Worm (Caenorhabditis elegans): ENCODE data around the gene Y45F10D.2.

Gene Y45F10D.2

DNA sequence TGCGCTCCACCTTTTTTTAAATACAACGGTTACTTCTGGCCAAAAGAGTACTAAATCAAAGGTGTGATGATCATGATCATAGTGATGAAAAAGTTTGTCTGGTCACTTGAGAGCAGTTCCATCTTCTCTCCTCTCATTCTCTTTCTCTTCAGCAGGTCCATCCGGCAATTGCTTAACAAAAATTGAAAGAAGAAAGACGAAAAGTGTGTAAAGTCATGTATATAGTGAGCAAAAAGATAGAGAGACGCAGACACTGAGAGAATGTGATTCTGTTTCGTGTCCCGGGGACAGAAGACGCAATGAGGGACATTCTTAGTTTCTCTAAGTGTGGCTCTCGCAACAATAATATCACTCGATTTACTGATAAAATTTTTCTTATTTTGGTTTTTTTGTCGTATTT is 25.7 kb downstream of the Y45F10D.2 start:
- peak; percentile 63 for TF ChIP-seq F13H6.1 (tag; optimal IDR thresholded peaks at IDR 0.05)
- TF ChIP-seq Y55F3AM.14 (GFP tag; optimal IDR thresholded peaks at IDR 0.05), result no peak
- TF ChIP-seq unc-62 (GFP tag; optimal IDR thresholded peaks at IDR 0.05), result no peak
- TF ChIP-seq nhr-12 (tag; optimal IDR thresholded peaks at IDR 0.05), result no peak
- TF ChIP-seq nhr-25 (tag; optimal IDR thresholded peaks at IDR 0.05), result no peak
- peak; percentile 13 for TF ChIP-seq C34F6.9 (tag; optimal IDR thresholded peaks at IDR 0.05)
- peak; percentile 87 for TF ChIP-seq nhr-129 (tag; optimal IDR thresholded peaks at IDR 0.05)

DNA sequence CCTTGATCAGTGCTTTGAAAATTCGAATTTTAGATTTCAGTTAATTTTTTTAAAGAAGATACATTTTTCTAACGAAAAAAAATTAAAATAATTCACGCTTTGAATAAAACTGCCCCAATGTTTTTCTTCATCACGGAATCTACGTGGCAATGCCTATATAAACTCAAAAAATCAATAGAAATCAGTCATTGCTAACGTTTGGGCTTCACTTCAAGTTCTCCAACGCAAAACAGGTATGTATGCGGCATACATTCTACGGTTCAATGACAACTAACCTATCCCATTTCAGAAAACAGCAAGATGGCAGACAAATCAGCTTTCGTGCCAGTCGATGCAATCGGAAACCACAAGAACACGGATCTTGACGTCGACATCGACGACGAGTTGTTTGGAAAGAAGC is 29.1 kb downstream of the Y45F10D.2 start, which contains the start of gene C47A4.5:
TSS of gene C47A4.5 (plus strand) at position 301 of the 400 bp plus-strand sequence.
- TF ChIP-seq ztf-11 (tag; optimal IDR thresholded peaks at IDR 0.05), result no peak
- TF ChIP-seq nhr-23 (tag; optimal IDR thresholded peaks at IDR 0.05), result no peak
- TF ChIP-seq ceh-82 (tag; optimal IDR thresholded peaks at IDR 0.05), result no peak
- no peak for TF ChIP-seq nhr-25 (tag; optimal IDR thresholded peaks at IDR 0.05)
- no peak for TF ChIP-seq unc-62 (GFP tag; optimal IDR thresholded peaks at IDR 0.05)
- no peak for TF ChIP-seq sma-3 (GFP tag; optimal IDR thresholded peaks at IDR 0.05)
- no peak for TF ChIP-seq lsy-2 (tag; optimal IDR thresholded peaks at IDR 0.05)
- TF ChIP-seq lin-11 (tag; optimal IDR thresholded peaks at IDR 0.05), result no peak
- no peak for TF ChIP-seq nhr-21 (tag; optimal IDR thresholded peaks at IDR 0.05)
- no peak for TF ChIP-seq fos-1 (tag; optimal IDR thresholded peaks at IDR 0.05)
- no peak for TF ChIP-seq zag-1 (tag; optimal IDR thresholded peaks at IDR 0.05)
- no peak for TF ChIP-seq ceh-16 (tag; optimal IDR thresholded peaks at IDR 0.05)

DNA sequence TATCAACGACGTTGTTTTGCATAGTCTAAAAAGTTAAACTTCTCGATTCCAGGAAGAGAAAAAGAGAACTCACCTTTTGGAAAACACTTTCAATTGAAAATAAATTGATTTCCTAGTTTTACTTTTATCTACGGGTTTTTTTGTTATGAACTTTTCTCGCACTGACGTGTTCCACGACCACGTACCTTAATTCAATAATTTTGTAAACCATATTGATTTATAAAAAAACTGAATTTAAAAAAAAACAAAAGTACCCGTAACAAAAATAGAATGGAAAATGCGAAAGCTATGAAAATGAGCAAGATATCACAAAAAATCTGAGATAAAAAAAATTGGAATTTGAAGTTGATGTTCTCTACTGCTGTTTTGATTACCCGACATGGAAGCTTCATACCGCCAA is 32.2 kb downstream of the Y45F10D.2 start, which contains the start of gene C47A4.3:
TSS of gene C47A4.3 (minus strand) at position 101 of the 400 bp plus-strand sequence.
- TF ChIP-seq nhr-21 (tag; optimal IDR thresholded peaks at IDR 0.05), result no peak
- no peak for TF ChIP-seq lin-11 (tag; optimal IDR thresholded peaks at IDR 0.05)
- no peak for TF ChIP-seq fos-1 (tag; optimal IDR thresholded peaks at IDR 0.05)
- no peak for TF ChIP-seq R02D3.7 (tag; optimal IDR thresholded peaks at IDR 0.05)
- TF ChIP-seq peb-1 (tag; optimal IDR thresholded peaks at IDR 0.05), result no peak

DNA sequence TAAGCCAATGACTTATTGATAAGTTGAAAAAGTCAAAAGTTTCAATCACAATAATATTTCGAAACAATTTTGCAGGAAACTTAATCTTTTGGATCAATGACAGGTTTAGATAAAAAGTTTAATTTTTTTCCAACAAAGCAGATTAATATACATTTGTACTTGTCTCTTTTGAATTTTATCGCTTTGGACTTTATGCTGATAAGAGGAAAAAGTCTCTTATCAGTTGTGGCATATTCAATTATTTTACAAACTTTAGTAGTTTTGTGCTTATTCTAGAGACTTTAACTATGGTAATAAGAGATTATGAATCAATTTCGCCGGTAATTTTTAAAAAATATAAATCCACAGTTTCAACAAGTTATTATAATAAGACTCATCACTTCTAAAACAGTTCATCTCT is 46.6 kb downstream of the Y45F10D.2 start:
- TF ChIP-seq fos-1 (tag; optimal IDR thresholded peaks at IDR 0.05), result peak; percentile 67
- peak; percentile 32 for TF ChIP-seq sma-9 (GFP tag; optimal IDR thresholded peaks at IDR 0.05)
- no peak for TF ChIP-seq sma-9 (tag; optimal IDR thresholded peaks at IDR 0.05)
- TF ChIP-seq peb-1 (tag; optimal IDR thresholded peaks at IDR 0.05), result no peak
- no peak for TF ChIP-seq Y55F3AM.14 (GFP tag; optimal IDR thresholded peaks at IDR 0.05)

DNA sequence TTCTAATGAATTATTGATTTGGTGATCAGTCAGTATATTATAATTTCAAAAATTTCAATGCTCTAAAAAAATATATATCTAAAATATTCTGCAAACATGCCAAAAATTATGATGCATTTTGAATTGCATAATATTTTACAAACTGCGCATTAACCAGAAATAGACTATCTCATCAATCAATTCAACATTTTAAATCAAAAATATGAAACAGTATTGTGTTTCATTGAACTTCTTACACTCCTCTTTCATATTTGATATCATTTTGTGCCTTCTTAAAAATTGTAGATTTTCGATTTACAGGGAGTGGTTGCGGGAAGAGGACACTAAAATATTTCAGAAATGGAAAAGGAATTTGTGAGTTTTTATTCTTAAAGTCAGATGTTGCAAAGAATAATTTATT is 47.8 kb downstream of the Y45F10D.2 start, which contains the start of gene ent-4:
TSS of gene ent-4 (plus strand) at position 301 of the 400 bp plus-strand sequence.
- TF ChIP-seq lin-13 (GFP tag; optimal IDR thresholded peaks at IDR 0.05), result no peak
- no peak for TF ChIP-seq elt-1 (tag; optimal IDR thresholded peaks at IDR 0.05)
- TF ChIP-seq F13H6.1 (tag; optimal IDR thresholded peaks at IDR 0.05), result no peak

DNA sequence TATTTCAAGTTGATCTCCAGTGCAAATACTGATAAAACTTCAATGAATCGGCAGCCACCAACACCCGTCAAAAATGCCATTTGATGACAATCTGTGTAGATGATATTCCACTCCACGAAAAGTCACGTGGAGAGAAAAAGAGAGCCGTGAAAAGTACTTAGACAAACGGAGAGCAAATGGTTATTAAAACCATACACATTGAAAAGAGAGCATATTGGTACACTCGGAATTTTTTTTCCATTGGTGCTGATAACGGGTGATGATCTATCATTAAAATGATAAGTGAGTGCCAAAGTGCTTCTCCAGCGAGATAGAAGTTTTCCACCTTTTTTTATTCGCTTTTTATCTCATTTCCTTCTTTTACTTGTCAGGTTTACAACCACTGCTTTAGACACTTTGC is 49.3 kb downstream of the Y45F10D.2 start:
- TF ChIP-seq ztf-1 (GFP tag; conservative IDR thresholded peaks at IDR 0.05) (no peak), lin-13 (GFP tag; optimal IDR thresholded peaks at IDR 0.05) (no peak), sma-3 (GFP tag; optimal IDR thresholded peaks at IDR 0.05) (peak; percentile 52), nhr-12 (tag; optimal IDR thresholded peaks at IDR 0.05) (no peak), nhr-237 (tag; optimal IDR thresholded peaks at IDR 0.05) (no peak), nhr-21 (tag; optimal IDR thresholded peaks at IDR 0.05) (no peak), egl-27 (tag; optimal IDR thresholded peaks at IDR 0.05) (no peak), fos-1 (tag; optimal IDR thresholded peaks at IDR 0.05) (peak; percentile 93), ztf-4 (tag; optimal IDR thresholded peaks at IDR 0.05) (no peak), mbf-1 (tag; optimal IDR thresholded peaks at IDR 0.05) (no peak), unc-39 (tag; optimal IDR thresholded peaks at IDR 0.05) (no peak), gmeb-1 (tag; optimal IDR thresholded peaks at IDR 0.05) (peak; percentile 30), unc-62 (GFP tag; optimal IDR thresholded peaks at IDR 0.05) (no peak), nhr-11 (tag; optimal IDR thresholded peaks at IDR 0.05) (no peak), alr-1 (tag; optimal IDR thresholded peaks at IDR 0.05) (no peak), aly-2 (tag; optimal IDR thresholded peaks at IDR 0.05) (no peak), ama-1 (optimal IDR thresholded peaks at IDR 0.05) (no peak), lin-11 (tag; optimal IDR thresholded peaks at IDR 0.05) (no peak), nhr-10 (tag; optimal IDR thresholded peaks at IDR 0.05) (no peak), F13H6.1 (tag; optimal IDR thresholded peaks at IDR 0.05) (peak; percentile 34), snpc-4 (tag; optimal IDR thresholded peaks at IDR 0.05) (no peak), mab-5 (tag; optimal IDR thresholded peaks at IDR 0.05) (no peak), elt-1 (tag; optimal IDR thresholded peaks at IDR 0.05) (no peak), ceh-82 (tag; optimal IDR thresholded peaks at IDR 0.05) (no peak), R02D3.7 (tag; optimal IDR thresholded peaks at IDR 0.05) (no peak), crh-2 (tag; optimal IDR thresholded peaks at IDR 0.05) (peak; percentile 58), sma-9 (GFP tag; optimal IDR thresholded peaks at IDR 0.05) (peak; percentile 81), sma-9 (tag; optimal IDR thresholded peaks at IDR 0.05) (no peak), mdl-1 (tag; optimal IDR thresholded peaks at IDR 0.05) (no peak), blmp-1 (tag; optimal IDR thresholded peaks at IDR 0.05; ENCODE audit: insufficient read depth) (no peak), nhr-23 (tag; optimal IDR thresholded peaks at IDR 0.05) (no peak), lsy-2 (tag; optimal IDR thresholded peaks at IDR 0.05) (no peak), peb-1 (tag; optimal IDR thresholded peaks at IDR 0.05) (no peak), unc-55 (GFP tag; optimal IDR thresholded peaks at IDR 0.05) (no peak), ztf-11 (tag; optimal IDR thresholded peaks at IDR 0.05) (no peak)

Data from whole organism, L2 larva.